Worm (Caenorhabditis elegans) whole organism, mixed stage, embryonic: Measurements from ENCODE around the gene F26F2.13.

Experiments used
- blmp-1 ChIP-seq: fragments of 150-350 bp; optimal IDR thresholded peaks from 2 replicates; lab custom pipeline; 2014; ENCODE audit warnings: missing biosample characterization, missing genetic modification characterization
- elt-1 ChIP-seq: sonication (generic microtip); optimal IDR thresholded peaks from 2 replicates; lab custom pipeline; 2017; ENCODE audit warnings: missing genetic modification characterization, mild to moderate bottlenecking, missing compliant biosample characterization, antibody characterized with exemption, moderate library complexity, borderline replicate concordance; ENCODE audit not compliant: insufficient read depth
- mep-1 ChIP-seq: fragments of 150-350 bp; optimal IDR thresholded peaks from 2 replicates; lab custom pipeline; 2017; ENCODE audit warnings: missing biosample characterization, missing genetic modification reagents, missing genetic modification characterization, inconsistent platforms
- nhr-237 ChIP-seq: fragments of 150-350 bp; optimal IDR thresholded peaks from 2 replicates; lab custom pipeline; 2014; ENCODE audit warnings: missing biosample characterization, missing genetic modification characterization
- sptf-1 ChIP-seq: sonication (generic microtip); optimal IDR thresholded peaks from 2 replicates; lab custom pipeline; 2017; ENCODE audit warnings: mild to moderate bottlenecking, missing genetic modification characterization, moderate library complexity, missing compliant biosample characterization
- unc-62 ChIP-seq: fragments of 150-350 bp; optimal IDR thresholded peaks from 2 replicates; lab custom pipeline; 2014; ENCODE audit warnings: missing biosample characterization, missing genetic modification reagents, missing genetic modification characterization

ce11 chrV:20555120-20555519 lies 9.0 kb upstream of the F26F2.13 start, which contains the start of gene Y38H6C.21:
- TF ChIP-seq blmp-1 (tag; lab: Kevin White, UChicago): no peak
- no peak for TF ChIP-seq mep-1 (tag; lab: Kevin White, UChicago)
- no peak for TF ChIP-seq elt-1 (tag; lab: Kevin White, UChicago)
- no peak for TF ChIP-seq nhr-237 (tag; lab: Kevin White, UChicago)
- no peak for TF ChIP-seq unc-62 (GFP tag; lab: Kevin White, UChicago)
- no peak for TF ChIP-seq sptf-1
